Worm (Caenorhabditis elegans): ENCODE measurements around the gene Y22D7AL.3.

The Y22D7AL.3 gene

ce11 chrIII:1601464-1602169 is 39.6 kb upstream of the Y22D7AL.3 start (continued):
- TF ChIP-seq Y55F3AM.14 (GFP tag; optimal IDR thresholded peaks at IDR 0.05) (peak; percentile 65), sma-3 (GFP tag; optimal IDR thresholded peaks at IDR 0.05) (no peak), unc-39 (tag; optimal IDR thresholded peaks at IDR 0.05) (no peak), dmd-4 (tag; optimal IDR thresholded peaks at IDR 0.05) (no peak), mbf-1 (tag; optimal IDR thresholded peaks at IDR 0.05) (no peak)

DNA sequence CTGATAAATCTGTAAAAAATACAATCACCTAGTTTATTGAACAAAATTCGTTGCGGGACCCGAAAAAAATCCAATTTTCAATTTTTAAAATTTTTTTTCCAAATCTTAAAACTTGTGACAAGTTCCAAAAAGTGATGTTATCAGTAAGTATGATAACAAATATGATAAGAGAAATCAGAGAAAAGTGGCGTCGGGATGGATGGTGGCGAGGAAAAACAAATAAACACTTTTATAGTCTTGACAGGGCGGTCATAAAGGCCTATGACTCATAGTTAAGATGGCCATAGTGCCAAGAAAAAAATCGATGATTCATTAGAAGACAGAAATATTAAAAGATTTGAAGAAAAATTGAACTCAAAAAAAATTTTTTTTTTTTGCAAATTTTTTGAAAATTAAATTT is 38.6 kb upstream of the Y22D7AL.3 start:
- TF ChIP-seq F13H6.1 (tag; optimal IDR thresholded peaks at IDR 0.05) (no peak), lsy-2 (tag; optimal IDR thresholded peaks at IDR 0.05) (no peak), crh-2 (tag; optimal IDR thresholded peaks at IDR 0.05) (peak; percentile 2), nhr-25 (tag; optimal IDR thresholded peaks at IDR 0.05) (no peak), sma-9 (GFP tag; optimal IDR thresholded peaks at IDR 0.05) (peak; percentile 30), sma-9 (tag; optimal IDR thresholded peaks at IDR 0.05) (no peak), lin-11 (tag; optimal IDR thresholded peaks at IDR 0.05) (no peak), unc-62 (GFP tag; optimal IDR thresholded peaks at IDR 0.05) (no peak), mbf-1 (tag; optimal IDR thresholded peaks at IDR 0.05) (no peak), sma-3 (GFP tag; optimal IDR thresholded peaks at IDR 0.05) (peak; percentile 25), dmd-4 (tag; optimal IDR thresholded peaks at IDR 0.05) (no peak), aly-2 (tag; optimal IDR thresholded peaks at IDR 0.05) (no peak), ztf-1 (GFP tag; conservative IDR thresholded peaks at IDR 0.05) (no peak), nhr-11 (tag; optimal IDR thresholded peaks at IDR 0.05) (no peak), nhr-21 (tag; optimal IDR thresholded peaks at IDR 0.05) (no peak), mab-5 (tag; optimal IDR thresholded peaks at IDR 0.05) (no peak), unc-39 (tag; optimal IDR thresholded peaks at IDR 0.05) (no peak), Y55F3AM.14 (GFP tag; optimal IDR thresholded peaks at IDR 0.05) (no peak), alr-1 (tag; optimal IDR thresholded peaks at IDR 0.05) (no peak), nhr-23 (tag; optimal IDR thresholded peaks at IDR 0.05) (no peak), elt-1 (tag; optimal IDR thresholded peaks at IDR 0.05) (no peak), fos-1 (tag; optimal IDR thresholded peaks at IDR 0.05) (peak; percentile 93), ama-1 (optimal IDR thresholded peaks at IDR 0.05) (no peak)

ce11 chrIII:1603776-1604175 is 37.5 kb upstream of the Y22D7AL.3 start:
- TF ChIP-seq mbf-1 (tag; optimal IDR thresholded peaks at IDR 0.05) (no peak), lin-11 (tag; optimal IDR thresholded peaks at IDR 0.05) (no peak), alr-1 (tag; optimal IDR thresholded peaks at IDR 0.05) (no peak), sma-9 (GFP tag; optimal IDR thresholded peaks at IDR 0.05) (no peak), sma-9 (tag; optimal IDR thresholded peaks at IDR 0.05) (no peak), ztf-4 (tag; optimal IDR thresholded peaks at IDR 0.05) (no peak), fos-1 (tag; optimal IDR thresholded peaks at IDR 0.05) (no peak), aly-2 (tag; optimal IDR thresholded peaks at IDR 0.05) (no peak)

ce11 chrIII:1604514-1604976 is 36.7 kb upstream of the Y22D7AL.3 start, which contains the start of gene Y22D7AL.6:
Y22D7AL.6 (plus strand) TSS chrIII:1604926.
- TF ChIP-seq Y55F3AM.14 (GFP tag; optimal IDR thresholded peaks at IDR 0.05) (peak; percentile 46), gmeb-1 (tag; optimal IDR thresholded peaks at IDR 0.05) (peak; percentile 37), sma-9 (GFP tag; optimal IDR thresholded peaks at IDR 0.05) (peak; percentile 6), sma-9 (tag; optimal IDR thresholded peaks at IDR 0.05) (no peak), ztf-4 (tag; optimal IDR thresholded peaks at IDR 0.05) (no peak), mab-5 (tag; optimal IDR thresholded peaks at IDR 0.05) (no peak), lin-39 (tag; optimal IDR thresholded peaks at IDR 0.05) (no peak), nhr-129 (tag; optimal IDR thresholded peaks at IDR 0.05) (no peak), F13H6.1 (tag; optimal IDR thresholded peaks at IDR 0.05) (peak; percentile 19), unc-39 (tag; optimal IDR thresholded peaks at IDR 0.05) (no peak), unc-55 (GFP tag; optimal IDR thresholded peaks at IDR 0.05) (peak; percentile 3), lin-11 (tag; optimal IDR thresholded peaks at IDR 0.05) (peak; percentile 14), lin-13 (GFP tag; optimal IDR thresholded peaks at IDR 0.05) (peak; percentile 35), C34F6.9 (tag; optimal IDR thresholded peaks at IDR 0.05) (peak; percentile 5), blmp-1 (tag; optimal IDR thresholded peaks at IDR 0.05; ENCODE audit: insufficient read depth) (peak; percentile 21), nhr-11 (tag; optimal IDR thresholded peaks at IDR 0.05) (no peak), lsy-2 (tag; optimal IDR thresholded peaks at IDR 0.05) (peak; percentile 24 to 47), nhr-77 (tag; optimal IDR thresholded peaks at IDR 0.05) (no peak)

DNA sequence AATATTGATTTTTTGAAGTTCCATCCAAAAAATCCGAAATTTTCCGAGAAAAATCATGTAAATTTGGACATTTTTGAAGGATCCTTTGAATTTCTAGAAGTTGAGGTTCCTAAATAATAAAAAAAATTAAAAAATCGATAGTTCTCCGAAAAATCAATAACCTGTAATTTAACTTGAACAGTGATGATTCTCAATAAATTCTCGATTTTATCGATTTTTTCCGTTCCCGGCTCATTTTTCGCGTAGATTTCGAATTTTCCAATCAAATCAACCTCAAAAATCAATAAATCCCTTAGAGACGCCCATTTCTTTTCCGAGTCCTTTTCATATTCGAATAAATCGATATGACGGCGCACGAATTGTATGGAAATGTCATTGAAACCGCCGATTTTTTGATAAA is 33.6 kb upstream of the Y22D7AL.3 start:
- TF ChIP-seq nhr-11 (tag; optimal IDR thresholded peaks at IDR 0.05): no peak
- TF ChIP-seq lin-11 (tag; optimal IDR thresholded peaks at IDR 0.05): no peak
